Worm (Caenorhabditis elegans) whole organism, midembryonic: ENCODE results near the gene rpl-21.

Source experiments
- T22C8.4 ChIP-seq: fragments of 200-800 bp; sonication (Bioruptor generic); IDR thresholded peaks from 2 replicates; pipeline ENCODE4 v1.3.6; 2022; ENCODE audit warnings: missing genetic modification characterization, missing compliant biosample characterization
- cog-1 ChIP-seq: sonication (generic microtip); optimal IDR thresholded peaks from 2 replicates; lab custom pipeline; 2016; ENCODE audit warnings: missing genetic modification characterization, missing compliant biosample characterization
- flt-1 ChIP-seq: fragments of 200-800 bp; sonication (Bioruptor generic); IDR thresholded peaks from 2 replicates; pipeline ENCODE4 v1.3.6; 2022; ENCODE audit warnings: missing genetic modification characterization, missing compliant biosample characterization
- klf-2 ChIP-seq: fragments of 200-800 bp; sonication (Bioruptor generic); conservative IDR thresholded peaks from 2 replicates; pipeline ENCODE4 v1.3.6; 2022; ENCODE audit warnings: missing genetic modification reagents, missing genetic modification characterization, missing compliant biosample characterization
- med-1 ChIP-seq: sonication (generic microtip); optimal IDR thresholded peaks from 2 replicates; lab custom pipeline; 2017; ENCODE audit warnings: missing genetic modification characterization, mild to moderate bottlenecking, missing compliant biosample characterization, antibody characterized with exemption, missing genetic modification reagents; ENCODE audit not compliant: insufficient read depth
- ref-1 ChIP-seq: fragments of 200-800 bp; sonication (Bioruptor generic); conservative IDR thresholded peaks from 2 replicates; pipeline ENCODE4 v1.3.6; 2022; ENCODE audit warnings: missing genetic modification reagents, missing genetic modification characterization, missing compliant biosample characterization
- tab-1 ChIP-seq: fragments of 200-800 bp; sonication (Bioruptor generic); IDR thresholded peaks from 2 replicates; pipeline ENCODE4 v1.3.6; 2022; ENCODE audit warnings: missing genetic modification characterization, missing compliant biosample characterization
- ztf-23 ChIP-seq: fragments of 200-800 bp; sonication (Bioruptor generic); IDR thresholded peaks from 2 replicates; pipeline ENCODE4 v1.3.6; 2022; ENCODE audit warnings: missing genetic modification reagents, missing genetic modification characterization, missing compliant biosample characterization
- ztf-29 ChIP-seq: fragments of 200-800 bp; sonication (Bioruptor generic); IDR thresholded peaks from 2 replicates; pipeline ENCODE4 v1.3.6; 2022; ENCODE audit warnings: missing genetic modification reagents, missing genetic modification characterization, missing compliant biosample characterization

The rpl-21 gene

DNA sequence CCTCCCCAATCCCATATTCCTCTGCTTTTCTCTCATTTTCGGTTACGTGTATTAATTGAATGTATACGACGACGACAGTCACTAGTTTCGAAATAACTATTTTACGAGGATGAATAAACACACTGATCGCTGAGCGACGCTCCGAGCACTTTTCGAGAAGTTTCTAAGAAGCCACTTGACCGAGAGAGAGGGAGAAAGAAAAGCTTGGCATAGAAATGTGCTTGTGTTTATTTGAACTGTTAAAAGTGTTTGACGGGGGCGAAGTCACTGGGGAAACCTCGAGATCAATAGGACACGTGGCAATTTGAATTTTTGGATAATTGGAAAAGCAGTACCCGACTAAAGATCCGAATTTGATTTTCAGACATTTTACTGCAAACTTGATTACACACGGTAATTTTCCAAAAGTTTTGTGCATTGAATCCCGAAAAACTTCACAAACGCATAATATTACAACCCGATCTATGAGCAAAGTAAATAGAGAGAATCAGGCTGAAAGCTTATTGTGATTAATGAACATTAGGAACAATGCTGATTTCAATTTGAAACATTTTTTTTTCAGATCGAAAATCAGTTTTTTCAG is 6.6 kb upstream of the rpl-21 start:
- TF ChIP-seq ref-1 (GFP tag; lab: Robert Waterston, UW) (no peak), cog-1 (tag; lab: Kevin White, UChicago) (no peak), med-1 (no peak), T22C8.4 (GFP tag; lab: Robert Waterston, UW) (no peak), flt-1 (no peak), klf-2 (GFP tag; lab: Robert Waterston, UW) (no peak), tab-1 (no peak), ztf-23 (GFP tag; lab: Robert Waterston, UW) (no peak)

DNA sequence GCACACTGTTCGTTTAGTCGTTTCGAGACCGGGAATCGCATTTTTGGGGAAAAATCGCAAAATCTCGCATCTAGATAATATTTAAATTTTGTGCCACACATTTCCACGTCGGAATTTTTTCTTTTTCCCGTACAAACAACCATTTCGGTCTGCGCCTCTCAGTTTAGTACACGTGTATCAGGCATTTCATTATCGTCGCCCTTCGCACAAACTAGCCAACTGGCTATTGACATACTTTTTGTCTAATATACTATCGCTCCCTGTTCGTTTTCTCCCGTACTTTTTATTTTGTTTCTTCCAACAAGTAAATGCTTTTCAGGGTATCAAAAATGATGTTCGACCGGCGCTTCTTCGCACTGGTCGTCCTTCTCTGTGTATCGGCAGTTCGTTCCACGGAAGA is 3.3 kb upstream of the rpl-21 start, which contains the start of gene C14B9.2:
C14B9.2 (plus strand) TSS at position 320 of the 400 bp plus-strand sequence.
- TF ChIP-seq ref-1 (GFP tag; lab: Robert Waterston, UW), result no peak
- TF ChIP-seq T22C8.4 (GFP tag; lab: Robert Waterston, UW), result no peak
- no peak for TF ChIP-seq ztf-23 (GFP tag; lab: Robert Waterston, UW)
- TF ChIP-seq klf-2 (GFP tag; lab: Robert Waterston, UW), result no peak
- TF ChIP-seq med-1, result no peak
- no peak for TF ChIP-seq flt-1
- TF ChIP-seq tab-1, result no peak
- no peak for TF ChIP-seq ztf-29 (GFP tag; lab: Robert Waterston, UW)
- TF ChIP-seq cog-1 (tag; lab: Kevin White, UChicago), result no peak

DNA sequence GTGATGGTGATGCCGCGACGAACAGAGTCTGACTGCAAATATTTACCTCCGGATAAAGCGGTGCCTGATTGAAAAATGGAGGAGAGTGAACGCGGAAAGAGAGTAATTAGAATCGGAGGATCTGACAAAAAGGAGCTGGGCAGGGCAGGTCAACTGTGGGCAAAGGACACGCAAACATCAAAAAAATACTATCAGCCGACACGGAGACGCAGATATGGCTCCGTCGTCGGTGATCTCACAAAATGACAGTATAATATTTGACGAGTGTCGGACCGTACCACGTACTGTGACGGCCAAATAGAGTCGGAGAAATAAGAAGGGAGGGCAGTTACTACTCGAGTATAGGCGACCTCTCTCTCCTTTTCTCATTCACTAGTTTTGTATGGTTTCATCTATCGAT is 2.5 kb upstream of the rpl-21 start:
- TF ChIP-seq flt-1 (no peak), ref-1 (GFP tag; lab: Robert Waterston, UW) (no peak), ztf-23 (GFP tag; lab: Robert Waterston, UW) (no peak), ztf-29 (GFP tag; lab: Robert Waterston, UW) (no peak)

DNA sequence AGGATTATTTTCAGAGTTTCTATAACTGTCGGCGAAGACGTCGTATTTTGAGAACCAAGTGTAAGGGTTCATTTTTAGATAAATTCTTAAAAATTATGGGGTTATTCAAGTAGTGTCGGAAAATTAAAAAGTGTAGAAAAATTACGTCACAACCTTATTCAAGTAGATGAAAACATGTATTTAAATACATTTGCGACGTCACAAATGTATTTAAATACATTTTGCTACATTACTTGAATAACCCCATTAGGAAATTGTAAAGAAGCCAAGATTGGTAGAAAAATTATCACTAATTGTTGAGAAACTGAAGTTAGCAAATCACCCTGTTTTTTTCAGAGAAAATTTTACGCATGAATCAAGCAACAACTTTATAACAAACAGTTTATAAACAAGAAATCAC is 832 bp downstream of the rpl-21 start:
- TF ChIP-seq med-1 (no peak), ztf-23 (GFP tag; lab: Robert Waterston, UW) (no peak), tab-1 (no peak), ztf-29 (GFP tag; lab: Robert Waterston, UW) (no peak), klf-2 (GFP tag; lab: Robert Waterston, UW) (no peak)

DNA sequence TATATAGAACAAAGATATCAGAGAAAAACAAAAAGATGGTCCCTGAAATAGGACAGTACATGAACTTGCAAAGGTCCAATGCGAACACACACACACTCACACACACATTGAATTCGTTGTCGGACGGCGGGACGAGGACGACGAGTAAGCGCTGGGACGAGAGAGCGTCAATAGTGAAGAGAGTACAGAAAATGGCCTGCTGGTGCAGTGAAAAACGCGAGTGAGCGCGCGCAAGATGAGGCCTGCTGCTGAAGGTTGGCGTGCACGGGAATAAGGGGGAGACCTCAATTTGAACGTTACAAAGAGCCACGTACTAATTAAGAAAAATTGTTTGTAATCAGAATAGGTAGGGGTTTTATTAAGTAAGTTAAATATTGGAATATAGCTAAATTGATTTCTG is 3.0 kb downstream of the rpl-21 start:
- TF ChIP-seq flt-1 (no peak), klf-2 (GFP tag; lab: Robert Waterston, UW) (0 out of 2 replicates have a peak, but pooled peaks have one; percentile 11)

DNA sequence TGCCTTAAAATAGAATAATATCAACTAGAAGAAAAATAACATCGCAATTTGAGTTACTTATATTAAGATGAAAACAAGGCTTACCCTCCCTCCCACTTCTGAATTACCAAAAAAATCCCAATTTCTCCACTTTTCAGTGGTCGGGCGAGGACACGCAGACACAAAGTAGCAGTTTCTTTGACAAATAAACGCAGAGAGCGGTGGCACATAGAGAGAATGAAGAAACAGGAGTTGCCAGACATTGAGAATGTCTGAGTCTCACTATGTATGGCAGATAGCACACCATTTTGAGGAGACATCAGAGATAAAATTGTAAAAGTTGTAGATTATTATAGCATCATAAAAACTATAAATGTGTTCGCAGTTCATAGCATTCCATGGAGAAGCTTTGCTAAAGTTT is 4.8 kb downstream of the rpl-21 start:
- TF ChIP-seq cog-1 (tag; lab: Kevin White, UChicago) (peak; percentile 23), ref-1 (GFP tag; lab: Robert Waterston, UW) (no peak), ztf-23 (GFP tag; lab: Robert Waterston, UW) (no peak), klf-2 (GFP tag; lab: Robert Waterston, UW) (no peak), flt-1 (no peak), T22C8.4 (GFP tag; lab: Robert Waterston, UW) (no peak), med-1 (no peak), tab-1 (no peak), ztf-29 (GFP tag; lab: Robert Waterston, UW) (peak; percentile 55; the same call in 1 of the 2 replicates)

DNA sequence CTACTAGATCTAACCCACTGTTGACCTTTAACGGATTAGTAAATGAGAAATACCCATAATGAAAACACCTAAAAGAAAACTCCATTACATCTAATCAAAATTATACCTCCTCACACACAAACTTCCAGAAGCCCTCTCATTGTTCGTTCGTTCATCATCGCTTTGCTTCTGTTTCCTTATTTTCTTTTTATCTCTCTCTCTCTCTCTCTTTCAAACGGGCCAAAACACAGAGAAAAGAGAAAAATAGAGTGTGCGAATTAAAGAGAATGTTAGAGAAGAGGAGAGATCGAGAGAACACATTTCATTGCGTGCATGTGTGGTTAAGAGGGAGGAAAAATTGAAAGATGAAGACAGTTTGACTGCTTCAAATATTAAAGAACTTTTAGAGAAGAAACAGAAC is 5.7 kb downstream of the rpl-21 start:
- TF ChIP-seq cog-1 (tag; lab: Kevin White, UChicago) (peak; percentile 21), ztf-23 (GFP tag; lab: Robert Waterston, UW) (no peak)

DNA sequence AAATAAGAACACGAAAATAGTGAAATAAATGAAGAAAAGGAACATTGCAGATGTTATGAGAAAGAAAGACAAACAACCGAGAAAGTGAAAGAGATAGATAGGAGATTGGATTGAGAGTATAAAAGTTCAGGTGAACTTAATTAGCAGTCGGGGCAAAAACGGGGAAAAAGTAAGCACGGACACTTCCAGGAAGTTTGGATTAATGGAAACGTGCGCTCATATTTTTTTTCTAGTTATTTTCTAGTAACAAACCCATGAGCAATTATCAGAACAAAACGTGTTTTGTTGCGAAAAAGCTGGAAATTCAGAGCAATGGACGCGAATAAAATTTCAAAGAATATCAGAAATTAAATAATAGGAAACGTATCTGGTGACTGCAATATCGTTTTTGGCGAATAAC is 8.1 kb downstream of the rpl-21 start:
- no peak for TF ChIP-seq ref-1 (GFP tag; lab: Robert Waterston, UW)
- TF ChIP-seq med-1, result no peak
- no peak for TF ChIP-seq ztf-29 (GFP tag; lab: Robert Waterston, UW)

DNA sequence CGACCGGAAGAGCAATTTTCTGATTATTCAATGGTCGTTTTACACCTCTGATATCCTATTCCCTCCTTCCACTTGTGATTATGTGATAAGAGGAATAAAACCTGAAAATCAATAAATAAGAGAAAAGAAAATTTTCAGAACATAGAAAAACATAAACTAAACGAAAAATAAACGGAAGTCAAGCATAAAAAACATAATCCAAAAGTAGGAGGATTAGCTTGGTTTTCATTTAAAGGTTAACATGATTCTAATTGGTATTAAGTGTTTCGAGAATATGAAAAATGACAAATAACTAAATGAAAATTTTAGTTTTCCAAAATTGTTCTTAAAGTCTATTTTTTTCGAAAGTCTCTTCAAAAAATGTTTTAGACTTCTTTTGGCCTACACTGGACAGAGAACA is 8.9 kb downstream of the rpl-21 start, which contains the start of gene gei-8:
gei-8 (minus strand) TSS at position 101 of the 400 bp plus-strand sequence.
- TF ChIP-seq tab-1, result no peak
- no peak for TF ChIP-seq ref-1 (GFP tag; lab: Robert Waterston, UW)
- no peak for TF ChIP-seq ztf-29 (GFP tag; lab: Robert Waterston, UW)
- no peak for TF ChIP-seq klf-2 (GFP tag; lab: Robert Waterston, UW)
- TF ChIP-seq T22C8.4 (GFP tag; lab: Robert Waterston, UW), result no peak
- no peak for TF ChIP-seq flt-1
- TF ChIP-seq ztf-23 (GFP tag; lab: Robert Waterston, UW), result no peak
- no peak for TF ChIP-seq cog-1 (tag; lab: Kevin White, UChicago)
- no peak for TF ChIP-seq med-1

DNA sequence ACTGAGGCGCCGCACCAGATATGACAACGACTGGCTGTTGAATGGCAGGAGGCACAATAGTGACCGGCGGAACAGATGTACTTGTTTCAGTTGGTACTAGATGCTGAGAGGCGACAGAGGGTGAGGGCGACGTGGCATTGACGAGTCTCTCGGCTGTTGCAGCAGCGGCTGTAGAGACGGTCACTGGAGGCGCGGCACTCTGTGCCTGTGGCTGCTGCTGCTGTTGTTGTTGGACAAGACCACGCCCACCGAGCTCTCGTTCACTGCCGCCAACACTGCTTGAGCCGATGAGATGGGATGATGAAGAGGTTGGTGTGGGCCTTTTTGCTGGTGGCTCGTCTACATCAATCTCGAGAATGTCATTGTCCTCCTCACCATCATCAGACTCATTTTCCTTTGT is 12.9 kb downstream of the rpl-21 start:
- TF ChIP-seq klf-2 (GFP tag; lab: Robert Waterston, UW) (no peak), flt-1 (no peak), ref-1 (GFP tag; lab: Robert Waterston, UW) (no peak), ztf-29 (GFP tag; lab: Robert Waterston, UW) (no peak), ztf-23 (GFP tag; lab: Robert Waterston, UW) (no peak), T22C8.4 (GFP tag; lab: Robert Waterston, UW) (no peak), cog-1 (tag; lab: Kevin White, UChicago) (no peak), tab-1 (no peak), med-1 (no peak)

DNA sequence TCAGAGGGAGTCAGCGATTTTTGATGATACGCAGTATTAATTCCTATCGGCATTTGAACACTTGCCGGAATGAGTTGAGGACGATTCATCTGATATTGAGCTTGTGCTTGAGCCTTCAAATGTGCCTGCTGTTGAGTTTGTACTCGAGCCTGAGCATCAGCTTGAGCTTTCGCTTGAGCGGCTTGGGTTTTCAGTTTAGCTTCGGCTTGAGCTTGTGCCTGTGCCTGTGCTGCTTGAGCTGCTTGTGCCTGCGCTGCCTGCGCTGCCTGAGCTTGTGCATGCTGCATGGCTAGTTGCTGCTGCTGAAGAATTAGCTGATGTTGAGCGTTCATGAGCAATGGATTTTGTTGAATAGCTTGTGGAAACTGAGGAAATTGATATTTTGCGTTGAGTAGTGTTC is 14.2 kb downstream of the rpl-21 start:
- no peak for TF ChIP-seq klf-2 (GFP tag; lab: Robert Waterston, UW)
- no peak for TF ChIP-seq tab-1
- TF ChIP-seq med-1, result no peak
- TF ChIP-seq flt-1, result no peak
- no peak for TF ChIP-seq ref-1 (GFP tag; lab: Robert Waterston, UW)
- TF ChIP-seq ztf-29 (GFP tag; lab: Robert Waterston, UW), result no peak
- TF ChIP-seq cog-1 (tag; lab: Kevin White, UChicago), result no peak
- no peak for TF ChIP-seq T22C8.4 (GFP tag; lab: Robert Waterston, UW)
- no peak for TF ChIP-seq ztf-23 (GFP tag; lab: Robert Waterston, UW)
